Worm (Caenorhabditis elegans) whole organism, late embryonic: Measurements from ENCODE around the gene srgp-1.

Experiments
- C38D4.7 ChIP-seq: fragments of 200-800 bp; sonication (Bioruptor generic); optimal IDR thresholded peaks from 2 replicates; lab custom pipeline; 2018; ENCODE audit warnings: mild to moderate bottlenecking, missing genetic modification characterization, moderate library complexity, missing compliant biosample characterization
- K09A11.1 ChIP-seq: sonication (generic microtip); optimal IDR thresholded peaks from 2 replicates; lab custom pipeline; 2017; ENCODE audit warnings: antibody characterized with exemption, mild to moderate bottlenecking, missing genetic modification characterization, missing compliant biosample characterization; ENCODE audit not compliant: insufficient read depth
- ahr-1 ChIP-seq: sonication (generic microtip); optimal IDR thresholded peaks from 2 replicates; lab custom pipeline; 2016; ENCODE audit warnings: missing genetic modification characterization, missing compliant biosample characterization
- ceh-14 ChIP-seq: sonication (generic microtip); optimal IDR thresholded peaks from 2 replicates; lab custom pipeline; 2016; ENCODE audit warnings: missing genotype, missing genetic modification characterization, missing compliant biosample characterization
- ceh-19 ChIP-seq: fragments of 200-800 bp; sonication (Bioruptor generic); optimal IDR thresholded peaks from 2 replicates; lab custom pipeline; 2018; ENCODE audit warnings: mild to moderate bottlenecking, missing genetic modification characterization, missing compliant biosample characterization
- ceh-2 ChIP-seq: sonication (generic microtip); optimal IDR thresholded peaks from 2 replicates; lab custom pipeline; 2016; ENCODE audit warnings: missing genotype, missing genetic modification characterization, missing compliant biosample characterization
- ceh-22 ChIP-seq: sonication (generic microtip); optimal IDR thresholded peaks from 2 replicates; lab custom pipeline; 2017; ENCODE audit warnings: missing biosample characterization, missing genetic modification characterization
- ceh-30 ChIP-seq: fragments of 150-350 bp; optimal IDR thresholded peaks from 2 replicates; lab custom pipeline; 2014; ENCODE audit warnings: missing biosample characterization, missing genetic modification characterization
- ceh-31 ChIP-seq: sonication (generic microtip); optimal IDR thresholded peaks from 2 replicates; lab custom pipeline; 2016; ENCODE audit warnings: missing genetic modification characterization, missing compliant biosample characterization
- ceh-6 ChIP-seq: fragments of 200-800 bp; sonication (Bioruptor generic); optimal IDR thresholded peaks from 2 replicates; lab custom pipeline; 2018; ENCODE audit warnings: mild to moderate bottlenecking, missing genetic modification characterization, missing compliant biosample characterization
- dmd-4 ChIP-seq: sonication (generic microtip); optimal IDR thresholded peaks from 2 replicates; lab custom pipeline; 2016; ENCODE audit warnings: borderline replicate concordance, missing genetic modification characterization, missing compliant biosample characterization
- dve-1 ChIP-seq: sonication (generic microtip); optimal IDR thresholded peaks from 2 replicates; lab custom pipeline; 2017; ENCODE audit warnings: antibody characterized with exemption, mild to moderate bottlenecking, missing genetic modification characterization, missing compliant biosample characterization
- elt-2 ChIP-seq: sonication (generic microtip); optimal IDR thresholded peaks from 2 replicates; lab custom pipeline; 2016; ENCODE audit warnings: missing genetic modification reagents, missing genetic modification characterization, missing compliant biosample characterization
- elt-4 ChIP-seq: sonication (generic microtip); optimal IDR thresholded peaks from 2 replicates; lab custom pipeline; 2016; ENCODE audit warnings: missing genetic modification characterization, missing compliant biosample characterization
- fax-1 ChIP-seq: sonication (generic microtip); optimal IDR thresholded peaks from 2 replicates; lab custom pipeline; 2016; ENCODE audit warnings: missing genotype, missing genetic modification characterization, missing compliant biosample characterization
- fkh-10 ChIP-seq: fragments of 150-350 bp; optimal IDR thresholded peaks from 2 replicates; lab custom pipeline; 2014; ENCODE audit warnings: missing biosample characterization, missing genetic modification reagents, missing genetic modification characterization
- hlh-13 ChIP-seq: fragments of 200-800 bp; sonication (Bioruptor generic); optimal IDR thresholded peaks from 2 replicates; lab custom pipeline; 2018; ENCODE audit warnings: mild to moderate bottlenecking, missing genetic modification characterization, missing compliant biosample characterization
- hlh-30 ChIP-seq: sonication (generic microtip); optimal IDR thresholded peaks from 2 replicates; lab custom pipeline; 2017; ENCODE audit warnings: antibody characterized with exemption, missing genetic modification characterization, missing compliant biosample characterization; ENCODE audit not compliant: insufficient read depth
- lim-6 ChIP-seq: sonication (generic microtip); optimal IDR thresholded peaks from 2 replicates; lab custom pipeline; 2016; ENCODE audit warnings: missing genetic modification characterization, missing compliant biosample characterization
- madf-2 ChIP-seq: sonication (generic microtip); optimal IDR thresholded peaks from 2 replicates; lab custom pipeline; 2017; ENCODE audit warnings: missing genetic modification characterization, missing compliant biosample characterization
- mec-3 ChIP-seq: sonication (generic microtip); optimal IDR thresholded peaks from 2 replicates; lab custom pipeline; 2016; ENCODE audit warnings: borderline replicate concordance, missing genetic modification characterization, missing compliant biosample characterization
- nfya-1 ChIP-seq: sonication (generic microtip); optimal IDR thresholded peaks from 2 replicates; lab custom pipeline; 2017; ENCODE audit warnings: missing genetic modification characterization, mild to moderate bottlenecking, missing compliant biosample characterization, antibody characterized with exemption, moderate library complexity
- npax-4 ChIP-seq: sonication (generic microtip); optimal IDR thresholded peaks from 2 replicates; lab custom pipeline; 2016; ENCODE audit warnings: missing genetic modification characterization, missing compliant biosample characterization
- pag-3 ChIP-seq: sonication (generic microtip); optimal IDR thresholded peaks from 2 replicates; lab custom pipeline; 2016; ENCODE audit warnings: missing compliant biosample characterization, missing genetic modification characterization, borderline replicate concordance
- pat-9 ChIP-seq: fragments of 200-800 bp; sonication (Bioruptor generic); optimal IDR thresholded peaks from 2 replicates; lab custom pipeline; 2018; ENCODE audit warnings: mild to moderate bottlenecking, missing genetic modification characterization, moderate library complexity, missing compliant biosample characterization
- pax-1 ChIP-seq: fragments of 150-350 bp; optimal IDR thresholded peaks from 2 replicates; lab custom pipeline; 2014; ENCODE audit warnings: missing biosample characterization, missing genetic modification characterization
- pha-2 ChIP-seq: sonication (generic microtip); optimal IDR thresholded peaks from 2 replicates; lab custom pipeline; 2017; ENCODE audit warnings: mild to moderate bottlenecking, missing genetic modification characterization, missing compliant biosample characterization
- pros-1 ChIP-seq: fragments of 150-350 bp; optimal IDR thresholded peaks from 2 replicates; lab custom pipeline; 2014; ENCODE audit warnings: missing biosample characterization, missing genetic modification reagents, missing genetic modification characterization
- ref-2 ChIP-seq: sonication (generic microtip); optimal IDR thresholded peaks from 2 replicates; lab custom pipeline; 2016; ENCODE audit warnings: missing genetic modification characterization, missing compliant biosample characterization
- rnt-1 ChIP-seq: sonication (generic microtip); optimal IDR thresholded peaks from 2 replicates; lab custom pipeline; 2016; ENCODE audit warnings: missing genetic modification characterization, missing compliant biosample characterization
- sox-2 ChIP-seq: fragments of 200-800 bp; sonication (Bioruptor generic); IDR thresholded peaks from 2 replicates; pipeline ENCODE4 v1.3.6; 2022; ENCODE audit warnings: missing genetic modification reagents, missing genetic modification characterization, missing compliant biosample characterization
- tbx-2 ChIP-seq: sonication (generic microtip); optimal IDR thresholded peaks from 2 replicates; lab custom pipeline; 2016; ENCODE audit warnings: missing genetic modification characterization, missing compliant biosample characterization
- tbx-7 ChIP-seq: sonication (generic microtip); optimal IDR thresholded peaks from 2 replicates; lab custom pipeline; 2016; ENCODE audit warnings: missing genotype, missing genetic modification characterization, missing compliant biosample characterization
- ttx-3 ChIP-seq: sonication (generic microtip); optimal IDR thresholded peaks from 2 replicates; lab custom pipeline; 2016; ENCODE audit warnings: missing genetic modification reagents, missing genetic modification characterization, missing compliant biosample characterization
- unc-42 ChIP-seq: sonication (generic microtip); optimal IDR thresholded peaks from 2 replicates; lab custom pipeline; 2016; ENCODE audit warnings: missing genotype, missing genetic modification characterization, missing compliant biosample characterization
- unc-86 ChIP-seq: sonication (generic microtip); optimal IDR thresholded peaks from 2 replicates; lab custom pipeline; 2016; ENCODE audit warnings: missing genetic modification characterization, missing compliant biosample characterization
- zip-5 ChIP-seq: sonication (generic microtip); optimal IDR thresholded peaks from 2 replicates; lab custom pipeline; 2016; ENCODE audit warnings: missing genetic modification characterization, missing compliant biosample characterization
- ztf-16 ChIP-seq: sonication (generic microtip); optimal IDR thresholded peaks from 2 replicates; lab custom pipeline; 2017; ENCODE audit warnings: missing genetic modification characterization, missing compliant biosample characterization

srgp-1 gene

DNA sequence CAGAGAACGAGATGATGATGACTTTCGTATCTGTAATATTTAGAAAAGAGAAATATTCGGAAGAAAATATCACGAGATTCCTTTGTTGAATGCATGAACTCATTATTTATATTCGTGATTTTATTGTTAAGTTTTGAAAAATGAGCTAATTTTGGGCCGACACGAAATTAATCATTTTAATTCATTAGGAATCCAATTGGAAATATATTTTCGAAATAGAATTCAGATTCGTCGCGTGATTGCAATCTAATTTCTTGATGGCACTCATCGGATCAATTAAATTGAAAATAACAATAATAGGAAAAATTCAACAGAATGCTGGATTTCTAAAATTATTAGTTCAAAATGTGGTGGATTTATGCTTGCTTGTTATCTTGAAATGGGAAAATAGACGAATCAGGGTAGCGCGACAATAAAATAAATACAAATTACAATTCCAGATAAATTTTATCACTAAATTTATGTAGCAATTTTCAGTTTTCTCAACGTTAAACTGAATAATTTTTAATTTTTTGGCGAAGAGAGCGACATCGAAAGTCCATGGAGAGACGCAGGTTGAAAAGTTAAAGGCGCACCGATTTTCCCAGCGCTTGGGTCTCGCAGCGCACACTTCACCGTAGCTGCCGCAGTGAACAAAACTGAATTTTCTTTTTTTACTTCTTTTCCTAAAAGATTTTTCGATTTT, 31.6 kb downstream of the srgp-1 start (continued):
- TF ChIP-seq dve-1 (tag; lab: Kevin White, UChicago) (no peak), ceh-30 (tag; lab: Kevin White, UChicago) (no peak), elt-4 (no peak), ref-2 (tag; lab: Kevin White, UChicago) (no peak), ztf-16 (tag; lab: Kevin White, UChicago) (no peak), sox-2 (GFP tag; lab: Robert Waterston, UW) (no peak), pag-3 (tag; lab: Kevin White, UChicago) (no peak), rnt-1 (no peak)

DNA sequence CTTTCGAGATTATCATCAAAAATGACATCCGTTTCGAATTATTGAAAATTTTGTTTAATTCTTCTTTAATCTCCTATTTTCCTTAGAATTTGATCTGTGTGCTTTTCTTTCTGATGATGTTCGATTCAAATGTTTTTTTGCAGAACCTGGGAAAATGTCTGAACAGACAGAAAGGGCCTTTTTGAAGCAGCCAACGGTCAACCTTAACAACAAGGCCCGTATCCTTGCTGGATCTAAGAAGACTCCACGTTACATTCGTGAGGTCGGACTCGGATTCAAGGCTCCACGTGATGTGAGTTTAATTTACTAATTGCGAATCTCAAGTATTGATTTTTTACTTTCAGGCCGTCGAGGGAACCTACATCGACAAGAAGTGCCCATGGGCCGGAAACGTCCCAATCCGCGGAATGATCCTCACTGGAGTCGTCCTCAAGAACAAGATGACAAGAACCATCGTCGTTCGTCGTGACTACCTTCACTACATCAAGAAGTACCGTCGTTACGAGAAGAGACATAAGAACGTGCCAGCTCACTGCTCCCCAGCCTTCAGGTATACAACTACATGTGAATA, 32.3 kb downstream of the srgp-1 start, which contains the start of gene rps-11:
TSS of gene rps-11 (plus strand) at position 144 of the 571 bp plus-strand sequence.
- TF ChIP-seq pax-1 (tag; lab: Kevin White, UChicago) = no peak
- TF ChIP-seq ahr-1 (tag; lab: Kevin White, UChicago) = no peak
- TF ChIP-seq ztf-16 (tag; lab: Kevin White, UChicago) = no peak
- TF ChIP-seq fax-1 (tag; lab: Kevin White, UChicago) = no peak
- TF ChIP-seq, all 69 proteins: peak for 0

DNA sequence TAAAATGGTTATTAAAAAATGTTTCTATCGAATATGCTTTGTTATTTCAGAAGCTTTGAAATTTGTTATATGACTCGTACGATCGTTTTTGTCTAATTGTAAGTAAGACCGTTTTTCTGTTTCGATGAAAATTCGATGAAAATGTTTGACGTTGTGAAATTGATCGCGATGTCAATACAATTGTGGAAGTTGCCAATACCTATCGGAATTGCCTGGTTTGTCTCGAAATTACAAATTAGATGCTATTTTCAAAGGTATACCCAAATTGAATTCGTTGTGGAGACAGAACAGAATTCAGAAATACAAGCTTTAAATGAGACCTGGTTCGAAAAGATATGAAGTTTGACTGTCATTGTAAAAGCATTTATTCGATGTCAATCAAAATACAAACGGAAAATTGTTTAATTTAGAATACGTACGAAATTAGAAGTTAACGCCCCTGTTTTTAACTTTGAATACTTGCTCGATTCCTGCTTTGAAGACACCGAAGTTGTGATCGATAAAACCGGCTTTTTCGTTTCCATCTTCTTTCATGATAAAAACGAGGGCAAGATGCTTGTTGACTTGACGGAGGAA, 33.1 kb downstream of the srgp-1 start:
- TF ChIP-seq fkh-10 (no peak), ceh-6 (GFP tag; lab: Kevin White, UChicago) (no peak), dmd-4 (tag; lab: Kevin White, UChicago) (no peak), hlh-30 (tag; lab: Kevin White, UChicago) (no peak), ceh-22 (tag; lab: Kevin White, UChicago) (no peak), pros-1 (tag; lab: Kevin White, UChicago) (no peak), npax-4 (tag; lab: Kevin White, UChicago) (no peak), madf-2 (tag; lab: Kevin White, UChicago) (no peak), pag-3 (tag; lab: Kevin White, UChicago) (no peak), ahr-1 (tag; lab: Kevin White, UChicago) (no peak), fax-1 (tag; lab: Kevin White, UChicago) (no peak)
- TF ChIP-seq, all 69 proteins: peak for 0

DNA sequence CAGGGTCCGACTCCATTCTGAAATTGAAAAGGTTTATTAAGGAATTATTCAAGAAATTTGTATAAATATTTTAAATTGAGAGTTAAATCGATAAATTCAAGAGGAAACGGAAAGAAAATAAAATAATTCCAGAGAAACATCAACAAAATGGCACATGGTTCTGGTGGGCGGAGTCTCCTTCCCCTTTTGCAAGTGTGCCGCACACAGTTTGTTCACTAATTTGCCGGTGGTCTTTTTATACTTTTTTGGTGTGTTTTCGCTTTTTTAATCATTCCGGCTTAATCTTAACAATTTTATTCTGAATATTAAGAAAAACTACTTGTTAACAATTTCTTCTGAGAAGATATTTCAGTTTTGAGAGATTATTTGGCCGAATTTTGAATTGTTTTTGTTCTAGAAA, 34.6 kb downstream of the srgp-1 start, which contains the start of the genes ragc-1 and Y24F12A.1:
TSS of gene ragc-1 (minus strand) at position 25 of the 400 bp plus-strand sequence.
TSS of gene Y24F12A.1 (plus strand) at position 346 of the 400 bp plus-strand sequence.
- TF ChIP-seq zip-5 (tag; lab: Kevin White, UChicago) = no peak
- TF ChIP-seq C38D4.7 (GFP tag; lab: Kevin White, UChicago) = peak; percentile 21
- peak; percentile 4 for TF ChIP-seq pha-2 (tag; lab: Kevin White, UChicago)
- peak; percentile 19 for TF ChIP-seq pat-9 (tag; lab: Kevin White, UChicago)
- peak; percentile 66 for TF ChIP-seq elt-2 (tag; lab: Kevin White, UChicago)
- peak; percentile 2 for TF ChIP-seq ceh-19
- TF ChIP-seq unc-42 = peak; percentile 10
- peak; percentile 36 for TF ChIP-seq ceh-6 (GFP tag; lab: Kevin White, UChicago)
- TF ChIP-seq ttx-3 (tag; lab: Kevin White, UChicago) = peak; percentile 70
- TF ChIP-seq ceh-14 (tag; lab: Kevin White, UChicago) = peak; percentile 86
- peak; percentile 79 for TF ChIP-seq K09A11.1
- no peak for TF ChIP-seq hlh-13
- TF ChIP-seq unc-86 (tag; lab: Kevin White, UChicago) = peak; percentile 38
- peak; percentile 47 for TF ChIP-seq hlh-30 (tag; lab: Kevin White, UChicago)
- TF ChIP-seq mec-3 (tag; lab: Kevin White, UChicago) = no peak
- TF ChIP-seq nfya-1 = peak; percentile 23
- no peak for TF ChIP-seq pag-3 (tag; lab: Kevin White, UChicago)
- TF ChIP-seq lim-6 = peak; percentile 6
- TF ChIP-seq tbx-7 = no peak
- TF ChIP-seq ceh-2 (tag; lab: Kevin White, UChicago) = peak; percentile 60
- TF ChIP-seq tbx-2 = peak; percentile 72
- TF ChIP-seq ceh-31 (tag; lab: Kevin White, UChicago) = peak; percentile 54
